Fruit fly (Drosophila melanogaster) Kc167 (cell line): ENCODE data around the gene Eo.

Source experiments
- Sin3A ChIP-seq: fragments of >200 bp; optimal IDR thresholded peaks from 2 replicates; lab custom pipeline; 2018; ENCODE audit warnings: missing external identifiers
- psq ChIP-seq: fragments of >200 bp; optimal IDR thresholded peaks from 2 replicates; lab custom pipeline; 2017; ENCODE audit warnings: missing external identifiers
- ttk ChIP-seq: sonication (Bioruptor generic); optimal IDR thresholded peaks from 2 replicates; lab custom pipeline; 2017; ENCODE audit warnings: missing external identifiers

DNA sequence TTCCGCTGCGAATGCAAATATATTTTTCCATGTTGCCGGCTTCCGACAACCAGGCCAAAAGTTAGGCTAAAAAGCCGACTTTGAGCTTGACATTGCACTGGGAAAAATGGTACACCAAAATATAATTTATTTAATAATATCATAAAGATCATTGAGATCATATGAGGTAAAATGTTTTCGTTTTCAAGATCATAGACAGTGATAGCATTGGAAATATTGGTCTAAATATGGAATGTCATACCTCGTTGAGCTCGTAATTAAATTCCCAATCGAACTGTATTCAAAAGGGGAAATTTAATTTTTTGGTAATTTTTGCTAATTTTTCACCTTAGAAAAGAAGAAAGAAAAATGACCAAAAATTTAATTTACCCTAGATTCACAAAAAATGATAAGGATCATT, 34.6 kb downstream of the Eo start:
- TF ChIP-seq Sin3A (lab: Kevin White, UChicago): no peak
- no peak for TF ChIP-seq ttk (lab: Kevin White, UChicago)
- no peak for TF ChIP-seq psq (lab: Kevin White, UChicago)
